Worm (Caenorhabditis elegans) whole organism, young adult: Measurements from ENCODE around the gene F29B9.5.

Experiments used
- aptf-3 ChIP-seq: fragments of 200-800 bp; sonication (Bioruptor generic); IDR thresholded peaks from 2 replicates; pipeline ENCODE4 v1.3.6; 2022; ENCODE audit warnings: missing genetic modification characterization, missing compliant biosample characterization
- attf-3 ChIP-seq: fragments of 200-800 bp; sonication (Bioruptor generic); conservative IDR thresholded peaks from 2 replicates; pipeline ENCODE4 v1.3.6; 2022; ENCODE audit warnings: missing genetic modification reagents, missing genetic modification characterization, missing compliant biosample characterization
- dpl-1 ChIP-seq: fragments of 150-350 bp; optimal IDR thresholded peaks from 2 replicates; lab custom pipeline; 2014; ENCODE audit warnings: missing biosample characterization, missing genetic modification reagents, missing genetic modification characterization
- madf-8 ChIP-seq: fragments of 200-800 bp; sonication (Bioruptor generic); conservative IDR thresholded peaks from 2 replicates; pipeline ENCODE4 v1.3.6; 2022; ENCODE audit warnings: missing genetic modification reagents, missing genetic modification characterization, missing compliant biosample characterization
- nfya-1 ChIP-seq: sonication (generic microtip); optimal IDR thresholded peaks from 2 replicates; lab custom pipeline; 2017; ENCODE audit warnings: antibody characterized with exemption, missing compliant biosample characterization, missing genetic modification characterization, borderline replicate concordance; ENCODE audit not compliant: insufficient read depth
- pha-4 ChIP-seq: fragments of 150-350 bp; sonication (generic microtip); optimal IDR thresholded peaks from 2 replicates; lab custom pipeline; 2014; ENCODE audit warnings: missing biosample characterization, missing genetic modification reagents, missing genetic modification characterization
- rec-8 ChIP-seq, 2 experiments: sonication (generic microtip); optimal IDR thresholded peaks; 2 replicates each; lab custom pipeline; 2016; ENCODE audit warnings: mild to moderate bottlenecking in 2 of 2, missing genetic modification characterization in 2 of 2, missing genetic modification reagents in 2 of 2, missing genotype in 2 of 2, missing biosample characterization in 1 of 2, missing compliant biosample characterization in 1 of 2, moderate library complexity in 1 of 2
- snpc-3.4 ChIP-seq: sonication (generic microtip); optimal IDR thresholded peaks from 2 replicates; lab custom pipeline; 2017; ENCODE audit warnings: missing genetic modification characterization, mild to moderate bottlenecking, missing compliant biosample characterization, antibody characterized with exemption, moderate library complexity, missing genotype, missing genetic modification reagents
- unc-130 ChIP-seq: sonication (generic microtip); optimal IDR thresholded peaks from 2 replicates; lab custom pipeline; 2016; ENCODE audit warnings: missing genetic modification reagents, missing genetic modification characterization, missing compliant biosample characterization
- ztf-22 ChIP-seq: fragments of 200-800 bp; sonication (Bioruptor generic); optimal IDR thresholded peaks from 2 replicates; lab custom pipeline; 2018; ENCODE audit warnings: mild to moderate bottlenecking, missing genetic modification characterization, moderate library complexity, missing compliant biosample characterization
- ztf-6 ChIP-seq: fragments of 200-800 bp; sonication (Bioruptor generic); IDR thresholded peaks from 2 replicates; pipeline ENCODE4 v1.3.6; 2022; ENCODE audit warnings: missing genetic modification reagents, missing genetic modification characterization, missing compliant biosample characterization

- no peak for TF ChIP-seq nfya-1 (tag; lab: Kevin White, UChicago)
- no peak for TF ChIP-seq ztf-22
- TF ChIP-seq madf-8 (GFP tag; lab: Robert Waterston, UW): no peak
- no peak for TF ChIP-seq rec-8 (tag; optimal IDR thresholded peaks at IDR 0.05; lab: Kevin White, UChicago)
- no peak for TF ChIP-seq aptf-3 (GFP tag; lab: Robert Waterston, UW)
- TF ChIP-seq attf-3 (GFP tag; lab: Robert Waterston, UW): no peak
- TF ChIP-seq dpl-1: no peak
- TF ChIP-seq snpc-3.4 (tag; lab: Kevin White, UChicago): no peak
- TF ChIP-seq pha-4 (tag; lab: Kevin White, UChicago): no peak
- TF ChIP-seq ztf-6 (GFP tag; lab: Robert Waterston, UW): no peak
- TF ChIP-seq unc-130 (GFP tag; lab: Kevin White, UChicago): no peak
Measured at ce11 chrIV:4608661-4609060, 43.6 kb upstream of the F29B9.5 start.
